Fruit fly (Drosophila melanogaster) whole organism, wandering third instar larva: ENCODE results near the gene trn.

Source experiments
- Abd-B ChIP-seq: fragments of >200 bp; optimal IDR thresholded peaks from 2 replicates; lab custom pipeline; 2017; ENCODE audit warnings: missing biosample characterization, missing genetic modification characterization
- CG9705 ChIP-seq: fragments of 200-800 bp; sonication (Bioruptor generic); optimal IDR thresholded peaks from 2 replicates; lab custom pipeline; 2018; ENCODE audit warnings: missing biosample characterization, mild to moderate bottlenecking, missing genetic modification characterization
- CrebA ChIP-seq: fragments of 200-800 bp; sonication (Bioruptor generic); optimal IDR thresholded peaks from 2 replicates; lab custom pipeline; 2016; ENCODE audit warnings: missing biosample characterization, mild to moderate bottlenecking, missing genetic modification characterization, borderline replicate concordance
- Dfd ChIP-seq: fragments of >200 bp; optimal IDR thresholded peaks from 2 replicates; lab custom pipeline; 2017; ENCODE audit warnings: missing biosample characterization, missing genetic modification characterization
- Dif ChIP-seq: fragments of 200-275, 200-300 bp; sonication (Bioruptor generic); optimal IDR thresholded peaks from 2 replicates; lab custom pipeline; 2018; ENCODE audit warnings: missing biosample characterization, missing genetic modification characterization; ENCODE audit not compliant: partially characterized antibody
- GATAd ChIP-seq: sonication (Bioruptor generic); optimal IDR thresholded peaks from 2 replicates; lab custom pipeline; 2016; ENCODE audit warnings: missing biosample characterization, missing genetic modification characterization
- HLH106 ChIP-seq: fragments of 200-800 bp; optimal IDR thresholded peaks from 3 replicates; lab custom pipeline; 2019; ENCODE audit warnings: missing biosample characterization, mild to moderate bottlenecking, missing genetic modification characterization, moderate library complexity
- Hnf4 ChIP-seq: fragments of 200-800 bp; sonication (Bioruptor generic); optimal IDR thresholded peaks from 2 replicates; lab custom pipeline; 2016; ENCODE audit warnings: missing biosample characterization, mild to moderate bottlenecking, missing genetic modification characterization
- Jra ChIP-seq: sonication (Bioruptor generic); optimal IDR thresholded peaks from 2 replicates; lab custom pipeline; 2016; ENCODE audit warnings: missing biosample characterization, missing genetic modification characterization
- Mio ChIP-seq: sonication (Bioruptor generic); optimal IDR thresholded peaks from 2 replicates; lab custom pipeline; 2016; ENCODE audit warnings: missing biosample characterization, missing genetic modification characterization
- Myc ChIP-seq: fragments of >200 bp; optimal IDR thresholded peaks from 2 replicates; lab custom pipeline; 2017
- N ChIP-seq: fragments of >200 bp; optimal IDR thresholded peaks from 2 replicates; lab custom pipeline; 2018; ENCODE audit warnings: missing biosample characterization, missing external identifiers, missing genetic modification characterization
- OdsH ChIP-seq: fragments of 200-800 bp; sonication (Bioruptor generic); optimal IDR thresholded peaks from 2 replicates; lab custom pipeline; 2016; ENCODE audit warnings: missing biosample characterization, mild to moderate bottlenecking, missing genetic modification characterization
- Rel ChIP-seq, 2 experiments: fragments of 200-800 bp; sonication (Bioruptor generic) in 1 of 2; optimal IDR thresholded peaks; 2 replicates in 1 of 2; 3 replicates in 1 of 2; lab custom pipeline; 2016 to 2019; ENCODE audit warnings: mild to moderate bottlenecking in 2 of 2, missing biosample characterization in 2 of 2, missing genetic modification characterization in 2 of 2, moderate library complexity in 1 of 2
- Vsx2 ChIP-seq: fragments of 200-300, 225-300 bp; sonication (Bioruptor generic); optimal IDR thresholded peaks from 2 replicates; lab custom pipeline; 2018; ENCODE audit warnings: missing biosample characterization, missing genetic modification characterization; ENCODE audit not compliant: partially characterized antibody
- br ChIP-seq: fragments of 200-800 bp; sonication (Bioruptor generic); optimal IDR thresholded peaks from 2 replicates; lab custom pipeline; 2016; ENCODE audit warnings: missing biosample characterization, missing genetic modification characterization
- brk ChIP-seq: fragments of 200-800 bp; sonication (Bioruptor generic); optimal IDR thresholded peaks from 2 replicates; lab custom pipeline; 2016; ENCODE audit warnings: missing biosample characterization, mild to moderate bottlenecking, missing genetic modification characterization
- dmrt93B ChIP-seq: fragments of 200-800 bp; sonication (Bioruptor generic); optimal IDR thresholded peaks from 2 replicates; lab custom pipeline; 2018; ENCODE audit warnings: missing biosample characterization, mild to moderate bottlenecking, missing genetic modification characterization
- dsf ChIP-seq: sonication (Bioruptor generic); optimal IDR thresholded peaks from 2 replicates; lab custom pipeline; 2016; ENCODE audit warnings: missing biosample characterization, missing genetic modification characterization, borderline replicate concordance
- ey ChIP-seq: fragments of 200-800 bp; sonication (Bioruptor generic); optimal IDR thresholded peaks from 2 replicates; lab custom pipeline; 2016; ENCODE audit warnings: missing biosample characterization, missing genetic modification characterization
- foxo ChIP-seq, 2 experiments: fragments of 200-800 bp; sonication (Bioruptor generic); optimal IDR thresholded peaks; 2 replicates in 1 of 2; 3 replicates in 1 of 2; lab custom pipeline; 2016 to 2017; ENCODE audit warnings: missing biosample characterization in 2 of 2, missing genetic modification characterization in 2 of 2
- jim ChIP-seq: fragments of 175-275, 200-325 bp; sonication (Bioruptor generic); optimal IDR thresholded peaks from 2 replicates; lab custom pipeline; 2016; ENCODE audit warnings: missing biosample characterization, mild to moderate bottlenecking, missing genetic modification characterization
- lola ChIP-seq: fragments of >200 bp; optimal IDR thresholded peaks from 2 replicates; lab custom pipeline; 2017; ENCODE audit warnings: missing biosample characterization, missing genetic modification characterization
- psq ChIP-seq: fragments of 200-800 bp; sonication (Bioruptor generic); optimal IDR thresholded peaks from 3 replicates; lab custom pipeline; 2017; ENCODE audit warnings: missing biosample characterization, mild to moderate bottlenecking, missing genetic modification characterization, moderate library complexity
- rgr ChIP-seq: fragments of 200-800 bp; sonication (Bioruptor generic); optimal IDR thresholded peaks from 3 replicates; lab custom pipeline; 2016; ENCODE audit warnings: missing biosample characterization, mild to moderate bottlenecking, missing genetic modification characterization
- sage ChIP-seq: fragments of 200-800 bp; sonication (Bioruptor generic); optimal IDR thresholded peaks from 2 replicates; lab custom pipeline; 2016; ENCODE audit warnings: missing biosample characterization, mild to moderate bottlenecking, missing genetic modification characterization
- tai ChIP-seq: sonication (Bioruptor generic); optimal IDR thresholded peaks from 2 replicates; lab custom pipeline; 2016; ENCODE audit warnings: missing biosample characterization, missing genetic modification characterization
- woc ChIP-seq: sonication (Bioruptor generic); optimal IDR thresholded peaks from 2 replicates; lab custom pipeline; 2016; ENCODE audit warnings: missing biosample characterization, mild to moderate bottlenecking, missing genetic modification characterization

The trn gene

dm6 chr3L:13081284-13081937 lies 32.7 kb upstream of the trn start:
- TF ChIP-seq rgr (no peak), Jra (no peak)

dm6 chr3L:13083432-13083831 lies 30.6 kb upstream of the trn start:
- TF ChIP-seq Dif (GFP tag; lab: Kevin White, UChicago) (no peak), sage (GFP tag; lab: Kevin White, UChicago) (no peak), brk (GFP tag; lab: Kevin White, UChicago) (no peak), Mio (GFP tag; lab: Kevin White, UChicago) (no peak), br (GFP tag; lab: Kevin White, UChicago) (no peak), psq (GFP tag; lab: Kevin White, UChicago) (no peak), Vsx2 (no peak), dsf (GFP tag; lab: Kevin White, UChicago) (no peak), Myc (lab: Kevin White, UChicago) (no peak), OdsH (no peak), rgr (no peak)
- TF ChIP-seq, all 38 proteins: peak for 0

dm6 chr3L:13084477-13084876 lies 29.6 kb upstream of the trn start:
- TF ChIP-seq woc (no peak), dmrt93B (GFP tag; lab: Kevin White, UChicago) (no peak), Mio (GFP tag; lab: Kevin White, UChicago) (no peak), lola (GFP tag; lab: Kevin White, UChicago) (no peak), N (GFP tag; lab: Kevin White, UChicago) (no peak), tai (no peak), CG9705 (GFP tag; lab: Kevin White, UChicago) (no peak), Dif (GFP tag; lab: Kevin White, UChicago) (no peak), Rel (GFP tag; optimal IDR thresholded peaks at IDR 0.05; lab: Kevin White, UChicago) (no peak), Rel (tag; optimal IDR thresholded peaks at IDR 0.05; lab: Kevin White, UChicago) (no peak), br (GFP tag; lab: Kevin White, UChicago) (no peak), dsf (GFP tag; lab: Kevin White, UChicago) (no peak), CrebA (GFP tag; lab: Kevin White, UChicago) (no peak), OdsH (no peak), ey (no peak), rgr (no peak), Abd-B (no peak), HLH106 (tag; lab: Kevin White, UChicago) (no peak), brk (GFP tag; lab: Kevin White, UChicago) (no peak), foxo (GFP tag; optimal IDR thresholded peaks at IDR 0.05; lab: Kevin White, UChicago) (no peak), GATAd (GFP tag; lab: Kevin White, UChicago) (no peak)

dm6 chr3L:13087189-13087588 lies 26.9 kb upstream of the trn start, which contains the start of gene CG17300:
Gene CG17300, minus strand, starts transcription at chr3L:13087289.
- no peak for TF ChIP-seq brk (GFP tag; lab: Kevin White, UChicago)
- no peak for TF ChIP-seq jim (GFP tag; lab: Kevin White, UChicago)
- TF ChIP-seq GATAd (GFP tag; lab: Kevin White, UChicago) = no peak
- TF ChIP-seq Rel (GFP tag; optimal IDR thresholded peaks at IDR 0.05; lab: Kevin White, UChicago) = no peak
- TF ChIP-seq Rel (tag; optimal IDR thresholded peaks at IDR 0.05; lab: Kevin White, UChicago) = no peak
- TF ChIP-seq lola (GFP tag; lab: Kevin White, UChicago) = no peak
- no peak for TF ChIP-seq CG9705 (GFP tag; lab: Kevin White, UChicago)

dm6 chr3L:13089869-13090268 lies 24.2 kb upstream of the trn start, which contains the start of gene CG11251:
Gene CG11251, minus strand, starts transcription at chr3L:13089969.
- TF ChIP-seq dmrt93B (GFP tag; lab: Kevin White, UChicago) = no peak

dm6 chr3L:13099151-13099550 lies 14.9 kb upstream of the trn start:
- no peak for TF ChIP-seq GATAd (GFP tag; lab: Kevin White, UChicago)
- no peak for TF ChIP-seq HLH106 (tag; lab: Kevin White, UChicago)
- no peak for TF ChIP-seq woc
- no peak for TF ChIP-seq Hnf4 (GFP tag; lab: Kevin White, UChicago)
- TF ChIP-seq br (GFP tag; lab: Kevin White, UChicago) = no peak
- TF ChIP-seq Dfd (GFP tag; lab: Kevin White, UChicago) = no peak
- TF ChIP-seq tai = no peak
